Fruit fly (Drosophila melanogaster) whole organism: ENCODE data around the gene soti.

Experiments used
- CG8478 ChIP-seq: fragments of >200 bp; optimal IDR thresholded peaks from 2 replicates; lab custom pipeline; 2018; ENCODE audit warnings: inconsistent platforms
- EcR ChIP-seq, 2 experiments: fragments of >200 bp; optimal IDR thresholded peaks; 2 replicates each; lab custom pipeline; 2017; ENCODE audit warnings: missing biosample characterization in 2 of 2, missing genetic modification characterization in 2 of 2, missing genetic modification reagents in 2 of 2
- psq ChIP-seq: fragments of >200 bp; optimal IDR thresholded peaks from 2 replicates; lab custom pipeline; 2017

DNA sequence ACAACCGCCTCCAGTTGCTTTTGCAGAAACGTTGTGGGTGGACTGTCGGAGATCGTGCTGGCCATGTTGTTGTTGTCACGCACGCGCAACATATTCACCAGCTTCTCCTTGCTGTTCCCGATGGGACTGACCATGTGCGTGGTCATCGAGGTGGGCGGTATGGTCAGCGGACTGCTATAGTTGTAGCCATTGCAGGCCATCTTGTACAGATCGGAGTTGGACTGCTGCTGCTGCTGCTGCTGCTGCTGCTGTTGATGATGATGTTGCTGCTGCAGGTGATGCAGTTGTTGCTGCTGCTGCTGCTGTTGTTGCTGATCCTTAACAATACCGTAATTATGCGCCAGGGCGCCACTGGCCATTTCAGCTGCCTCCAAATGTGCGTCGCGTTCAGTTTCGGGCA lies 36.7 kb downstream of the soti start:
- TF ChIP-seq EcR (GFP tag; optimal IDR thresholded peaks at IDR 0.05; lab: Kevin White, UChicago) = no peak
- TF ChIP-seq psq (lab: Kevin White, UChicago) = no peak
- TF ChIP-seq CG8478 (lab: Kevin White, UChicago) = no peak
